Worm (Caenorhabditis elegans) whole organism, L1 larva: ENCODE results near the gene C26H9A.3.

ENCODE experiments used
- C04F5.9 ChIP-seq: sonication (generic microtip); optimal IDR thresholded peaks from 2 replicates; lab custom pipeline; 2016; ENCODE audit warnings: missing genetic modification characterization, missing compliant biosample characterization
- C16A3.4 ChIP-seq: fragments of 150-350 bp; optimal IDR thresholded peaks from 2 replicates; lab custom pipeline; 2014; ENCODE audit warnings: missing biosample characterization, missing genetic modification characterization
- F16B12.6 ChIP-seq: fragments of 150-350 bp; optimal IDR thresholded peaks from 2 replicates; lab custom pipeline; 2014; ENCODE audit warnings: missing biosample characterization, missing genetic modification characterization
- Y116A8C.19 ChIP-seq: sonication (generic microtip); optimal IDR thresholded peaks from 2 replicates; lab custom pipeline; 2016; ENCODE audit warnings: missing compliant biosample characterization, missing genetic modification characterization, borderline replicate concordance
- aha-1 ChIP-seq: fragments of 150-350 bp; optimal IDR thresholded peaks from 2 replicates; lab custom pipeline; 2014; ENCODE audit warnings: missing biosample characterization, missing genetic modification characterization
- aly-2 ChIP-seq: fragments of 150-350 bp; optimal IDR thresholded peaks from 2 replicates; lab custom pipeline; 2014; ENCODE audit warnings: missing biosample characterization, missing genetic modification characterization
- ceh-63 ChIP-seq: fragments of 200-800 bp; sonication (Bioruptor generic); optimal IDR thresholded peaks from 2 replicates; lab custom pipeline; 2018; ENCODE audit warnings: mild to moderate bottlenecking, missing genetic modification characterization, missing compliant biosample characterization
- ceh-8 ChIP-seq: fragments of 200-800 bp; sonication (Bioruptor generic); optimal IDR thresholded peaks from 2 replicates; lab custom pipeline; 2018; ENCODE audit warnings: mild to moderate bottlenecking, missing genetic modification characterization, moderate library complexity, missing compliant biosample characterization
- ceh-82 ChIP-seq, 3 experiments: fragments of 150-350 bp in 1 of 3; sonication (generic microtip) in 2 of 3; optimal IDR thresholded peaks; 2 replicates each; lab custom pipeline; 2014 to 2017; ENCODE audit warnings: missing biosample characterization in 3 of 3, missing genetic modification characterization in 3 of 3
- ceh-88 ChIP-seq: fragments of 200-800 bp; sonication (Bioruptor generic); IDR thresholded peaks from 2 replicates; pipeline ENCODE4 v1.3.6; 2022; ENCODE audit warnings: missing genetic modification characterization, missing compliant biosample characterization
- ceh-90 ChIP-seq: sonication (generic microtip); optimal IDR thresholded peaks from 2 replicates; lab custom pipeline; 2016; ENCODE audit warnings: missing genetic modification characterization, missing compliant biosample characterization
- ces-1 ChIP-seq: fragments of 150-350 bp; optimal IDR thresholded peaks from 2 replicates; lab custom pipeline; 2014; ENCODE audit warnings: missing biosample characterization, missing genetic modification reagents, missing genetic modification characterization
- dpl-1 ChIP-seq, 3 experiments: fragments of 150-350 bp in 2 of 3; sonication (generic microtip) in 1 of 3; optimal IDR thresholded peaks; 2 replicates each; lab custom pipeline; 2014 to 2017; ENCODE audit warnings: missing biosample characterization in 3 of 3, missing genetic modification characterization in 3 of 3, missing genetic modification reagents in 3 of 3
- dsc-1 ChIP-seq: sonication (generic microtip); optimal IDR thresholded peaks from 2 replicates; lab custom pipeline; 2016; ENCODE audit warnings: mild to moderate bottlenecking, missing genetic modification characterization, missing compliant biosample characterization
- egl-13 ChIP-seq: sonication (generic microtip); optimal IDR thresholded peaks from 2 replicates; lab custom pipeline; 2016; ENCODE audit warnings: missing genotype, missing genetic modification reagents, missing genetic modification characterization, missing compliant biosample characterization
- fkh-10 ChIP-seq: sonication (generic microtip); optimal IDR thresholded peaks from 2 replicates; lab custom pipeline; 2017; ENCODE audit warnings: missing biosample characterization, missing genetic modification reagents, missing genetic modification characterization
- fkh-4 ChIP-seq: sonication (generic microtip); optimal IDR thresholded peaks from 2 replicates; lab custom pipeline; 2016; ENCODE audit warnings: missing compliant biosample characterization, missing genetic modification characterization, borderline replicate concordance
- grh-1 ChIP-seq: fragments of 200-800 bp; sonication (Bioruptor generic); IDR thresholded peaks from 2 replicates; pipeline ENCODE4 v1.3.6; 2022; ENCODE audit warnings: missing genetic modification reagents, missing genetic modification characterization, missing compliant biosample characterization
- hlh-17 ChIP-seq: fragments of 200-800 bp; sonication (Bioruptor generic); optimal IDR thresholded peaks from 2 replicates; lab custom pipeline; 2018; ENCODE audit warnings: missing genetic modification characterization, mild to moderate bottlenecking, missing compliant biosample characterization, moderate library complexity, borderline replicate concordance
- irx-1 ChIP-seq: sonication (generic microtip); optimal IDR thresholded peaks from 2 replicates; lab custom pipeline; 2016; ENCODE audit warnings: missing genetic modification characterization, missing compliant biosample characterization
- jun-1 ChIP-seq: fragments of 150-350 bp; optimal IDR thresholded peaks from 2 replicates; lab custom pipeline; 2014; ENCODE audit warnings: missing biosample characterization, missing genetic modification reagents, missing genetic modification characterization
- lin-14 ChIP-seq: fragments of 200-800 bp; sonication (Bioruptor generic); optimal IDR thresholded peaks from 2 replicates; lab custom pipeline; 2018; ENCODE audit warnings: mild to moderate bottlenecking, missing genetic modification characterization, moderate library complexity, missing compliant biosample characterization
- lin-35 ChIP-seq, 2 experiments: fragments of 150-350 bp; optimal IDR thresholded peaks; 2 replicates each; lab custom pipeline; 2014; ENCODE audit warnings: missing biosample characterization in 2 of 2, missing genetic modification characterization in 2 of 2, missing genetic modification reagents in 2 of 2
- lsy-2 ChIP-seq, 2 experiments: fragments of 150-350 bp; optimal IDR thresholded peaks; 2 replicates each; lab custom pipeline; 2014; ENCODE audit warnings: missing biosample characterization in 2 of 2, missing genetic modification characterization in 2 of 2
- mdl-1 ChIP-seq, 2 experiments: fragments of 150-350 bp; optimal IDR thresholded peaks; 2 replicates each; lab custom pipeline; 2014 to 2017; ENCODE audit warnings: missing biosample characterization in 2 of 2, missing genetic modification characterization in 2 of 2, inconsistent platforms in 1 of 2
- mef-2 ChIP-seq: fragments of 150-350 bp; optimal IDR thresholded peaks from 2 replicates; lab custom pipeline; 2014; ENCODE audit warnings: missing biosample characterization, missing genetic modification characterization
- mep-1 ChIP-seq: fragments of 150-350 bp; optimal IDR thresholded peaks from 2 replicates; lab custom pipeline; 2014; ENCODE audit warnings: missing biosample characterization, missing genetic modification characterization
- nhr-11 ChIP-seq: fragments of 150-350 bp; optimal IDR thresholded peaks from 2 replicates; lab custom pipeline; 2014; ENCODE audit warnings: missing biosample characterization, missing genetic modification characterization
- nhr-19 ChIP-seq: fragments of 200-800 bp; sonication (Bioruptor generic); conservative IDR thresholded peaks from 2 replicates; pipeline ENCODE4 v1.3.6; 2022; ENCODE audit warnings: missing genetic modification characterization, missing compliant biosample characterization
- nhr-20 ChIP-seq: sonication (generic microtip); optimal IDR thresholded peaks from 2 replicates; lab custom pipeline; 2016; ENCODE audit warnings: mild to moderate bottlenecking, missing genetic modification characterization, missing compliant biosample characterization
- nhr-237 ChIP-seq: fragments of 150-350 bp; optimal IDR thresholded peaks from 2 replicates; lab custom pipeline; 2014; ENCODE audit warnings: missing biosample characterization, missing genetic modification characterization
- nhr-28 ChIP-seq: fragments of 150-350 bp; optimal IDR thresholded peaks from 2 replicates; lab custom pipeline; 2014; ENCODE audit warnings: missing biosample characterization, missing genetic modification characterization
- nhr-47 ChIP-seq: sonication (generic microtip); optimal IDR thresholded peaks from 2 replicates; lab custom pipeline; 2016; ENCODE audit warnings: mild to moderate bottlenecking, missing genetic modification characterization, moderate library complexity, missing compliant biosample characterization
- nhr-71 ChIP-seq: sonication (generic microtip); optimal IDR thresholded peaks from 2 replicates; lab custom pipeline; 2016; ENCODE audit warnings: mild to moderate bottlenecking, missing genetic modification characterization, moderate library complexity, missing compliant biosample characterization
- nhr-76 ChIP-seq: sonication (generic microtip); optimal IDR thresholded peaks from 2 replicates; lab custom pipeline; 2017; ENCODE audit warnings: missing biosample characterization, missing genetic modification characterization
- nhr-90 ChIP-seq: sonication (generic microtip); optimal IDR thresholded peaks from 2 replicates; lab custom pipeline; 2016; ENCODE audit warnings: mild to moderate bottlenecking, missing genetic modification characterization, missing compliant biosample characterization; ENCODE audit not compliant: poor library complexity
- pax-3 ChIP-seq: fragments of 200-800 bp; sonication (Bioruptor generic); optimal IDR thresholded peaks from 2 replicates; lab custom pipeline; 2018; ENCODE audit warnings: mild to moderate bottlenecking, missing genetic modification characterization, moderate library complexity, missing compliant biosample characterization
- pqm-1 ChIP-seq: sonication (generic microtip); optimal IDR thresholded peaks from 3 replicates; lab custom pipeline; 2017; ENCODE audit warnings: missing biosample characterization, missing genetic modification characterization
- skn-1 ChIP-seq: fragments of 150-350 bp; optimal IDR thresholded peaks from 2 replicates; lab custom pipeline; 2014; ENCODE audit warnings: missing biosample characterization, missing genetic modification characterization
- snpc-4 ChIP-seq: fragments of 150-350 bp; optimal IDR thresholded peaks from 2 replicates; lab custom pipeline; 2014; ENCODE audit warnings: missing biosample characterization, missing genetic modification characterization
- snu-23 ChIP-seq: sonication (generic microtip); optimal IDR thresholded peaks from 2 replicates; lab custom pipeline; 2016; ENCODE audit warnings: missing genetic modification characterization, missing compliant biosample characterization
- sox-4 ChIP-seq: sonication (generic microtip); optimal IDR thresholded peaks from 2 replicates; lab custom pipeline; 2016; ENCODE audit warnings: missing genetic modification characterization, missing compliant biosample characterization
- sptf-1 ChIP-seq: fragments of 150-350 bp; optimal IDR thresholded peaks from 2 replicates; lab custom pipeline; 2014; ENCODE audit warnings: missing biosample characterization, missing genetic modification characterization
- swsn-7 ChIP-seq: sonication (generic microtip); optimal IDR thresholded peaks from 2 replicates; lab custom pipeline; 2016; ENCODE audit warnings: missing genetic modification characterization, missing compliant biosample characterization
- tbx-2 ChIP-seq: sonication (generic microtip); optimal IDR thresholded peaks from 2 replicates; lab custom pipeline; 2016; ENCODE audit warnings: missing genetic modification characterization, missing compliant biosample characterization
- unc-30 ChIP-seq: sonication (generic microtip); optimal IDR thresholded peaks from 2 replicates; lab custom pipeline; 2017; ENCODE audit warnings: missing biosample characterization, missing genetic modification characterization
- unc-62 ChIP-seq: fragments of 150-350 bp; optimal IDR thresholded peaks from 2 replicates; lab custom pipeline; 2014; ENCODE audit warnings: missing biosample characterization, missing genetic modification reagents, missing genetic modification characterization
- vab-15 ChIP-seq: sonication (generic microtip); optimal IDR thresholded peaks from 2 replicates; lab custom pipeline; 2017; ENCODE audit warnings: missing genotype, mild to moderate bottlenecking, missing genetic modification characterization, missing compliant biosample characterization
- xbp-1 ChIP-seq: sonication (generic microtip); optimal IDR thresholded peaks from 2 replicates; lab custom pipeline; 2016; ENCODE audit warnings: missing genetic modification characterization, missing compliant biosample characterization
- zip-4 ChIP-seq: fragments of 200-800 bp; sonication (Bioruptor generic); optimal IDR thresholded peaks from 2 replicates; lab custom pipeline; 2018; ENCODE audit warnings: mild to moderate bottlenecking, missing genetic modification characterization, moderate library complexity, missing compliant biosample characterization

C26H9A.3 gene

ce11 chrIV:12596960-12597359 is 42.3 kb downstream of the C26H9A.3 start:
- TF ChIP-seq nhr-28 (tag; lab: Kevin White, UChicago) (no peak), mef-2 (tag; lab: Kevin White, UChicago) (no peak), unc-30 (tag; lab: Kevin White, UChicago) (no peak), sox-4 (tag; lab: Kevin White, UChicago) (no peak), dpl-1 (GFP tag; optimal IDR thresholded peaks at IDR 0.05; lab: Kevin White, UChicago) (no peak), C04F5.9 (tag; lab: Kevin White, UChicago) (no peak), ceh-88 (GFP tag; lab: Robert Waterston, UW) (no peak), nhr-71 (tag; lab: Kevin White, UChicago) (no peak), tbx-2 (tag; lab: Kevin White, UChicago) (no peak), hlh-17 (GFP tag; lab: Kevin White, UChicago) (no peak), pqm-1 (tag; lab: Kevin White, UChicago) (no peak), ceh-8 (GFP tag; lab: Kevin White, UChicago) (no peak), fkh-4 (no peak), snpc-4 (no peak), lsy-2 (tag; optimal IDR thresholded peaks at IDR 0.05; lab: Kevin White, UChicago) (no peak), fkh-10 (GFP tag; lab: Kevin White, UChicago) (no peak), unc-62 (GFP tag; lab: Kevin White, UChicago) (no peak), xbp-1 (tag; lab: Kevin White, UChicago) (no peak), aha-1 (tag; lab: Kevin White, UChicago) (no peak)

ce11 chrIV:12594574-12594973 is 44.6 kb downstream of the C26H9A.3 start:
- TF ChIP-seq swsn-7 (tag; lab: Kevin White, UChicago) (peak; percentile 83), dsc-1 (tag; lab: Kevin White, UChicago) (peak; percentile 73), mep-1 (tag; lab: Kevin White, UChicago) (peak; percentile 50), snpc-4 (peak; percentile 42), grh-1 (no peak), ceh-90 (no peak), xbp-1 (tag; lab: Kevin White, UChicago) (peak; percentile 70), F16B12.6 (tag; lab: Kevin White, UChicago) (peak; percentile 41), C16A3.4 (peak; percentile 53), ces-1 (GFP tag; lab: Kevin White, UChicago) (no peak), pax-3 (tag; lab: Kevin White, UChicago) (peak; percentile 33), irx-1 (peak; percentile 75), lsy-2 (tag; optimal IDR thresholded peaks at IDR 0.05; lab: Kevin White, UChicago) (peak; percentile 74), sox-4 (tag; lab: Kevin White, UChicago) (peak; percentile 56), snu-23 (GFP tag; lab: Kevin White, UChicago) (peak; percentile 91), aly-2 (tag; lab: Kevin White, UChicago) (peak; percentile 40), unc-30 (tag; lab: Kevin White, UChicago) (no peak), vab-15 (tag; lab: Kevin White, UChicago) (peak; percentile 59), nhr-90 (tag; lab: Kevin White, UChicago) (peak; percentile 70), nhr-19 (GFP tag; lab: Robert Waterston, UW) (peak; percentile 82), mdl-1 (tag; optimal IDR thresholded peaks at IDR 0.05; lab: Kevin White, UChicago) (peak in 1 of 2 experiments; percentile 83), nhr-76 (tag; lab: Kevin White, UChicago) (no peak), jun-1 (tag; lab: Kevin White, UChicago) (peak; percentile 40), nhr-237 (tag; lab: Kevin White, UChicago) (no peak), lin-14 (GFP tag; lab: Kevin White, UChicago) (peak; percentile 88), nhr-71 (tag; lab: Kevin White, UChicago) (peak; percentile 89), aha-1 (tag; lab: Kevin White, UChicago) (no peak), zip-4 (GFP tag; lab: Kevin White, UChicago) (peak; percentile 13), ceh-82 (tag; optimal IDR thresholded peaks at IDR 0.05; lab: Kevin White, UChicago) (peak; percentile 41 to 84 (median 68)), nhr-20 (tag; lab: Kevin White, UChicago) (peak; percentile 86), lin-35 (GFP tag; optimal IDR thresholded peaks at IDR 0.05; lab: Kevin White, UChicago) (peak; percentile 68 to 78), dpl-1 (GFP tag; optimal IDR thresholded peaks at IDR 0.05; lab: Kevin White, UChicago) (peak; percentile 27 to 67 (median 53)), ceh-63 (GFP tag; lab: Kevin White, UChicago) (peak; percentile 1), nhr-47 (tag; lab: Kevin White, UChicago) (peak; percentile 87), egl-13 (tag; lab: Kevin White, UChicago) (peak; percentile 73), sptf-1 (tag; lab: Kevin White, UChicago) (no peak), tbx-2 (tag; lab: Kevin White, UChicago) (peak; percentile 83), skn-1 (tag; lab: Kevin White, UChicago) (peak; percentile 72), nhr-11 (tag; lab: Kevin White, UChicago) (no peak), Y116A8C.19 (no peak)
